Fruit fly (Drosophila melanogaster): Measurements from ENCODE around the gene CG14186.
A peak's percentile ranks its signal among the peaks of the same experiment; 100 is the strongest.

CG14186 gene

DNA sequence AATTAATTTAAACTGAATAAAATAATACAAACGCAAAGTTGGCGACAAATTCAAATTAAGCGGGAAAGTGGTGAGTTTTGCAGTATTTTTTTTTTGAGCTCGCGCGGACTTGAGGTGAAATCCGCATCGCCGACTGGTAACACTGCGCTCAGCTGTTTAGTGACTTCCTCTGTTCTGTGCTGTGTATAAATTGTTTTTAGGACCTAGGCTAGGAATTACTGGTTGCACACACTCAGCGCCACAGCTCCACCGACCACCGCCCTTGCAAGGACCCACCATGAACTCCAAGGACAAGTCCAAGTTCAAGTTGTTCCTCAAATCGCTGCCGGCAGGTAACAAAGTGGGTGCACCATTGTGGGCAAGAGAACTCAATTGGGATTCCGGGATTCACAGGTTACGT lies 25.4 kb upstream of the CG14186 start, which contains the start of gene gig (continued):
- TF ChIP-seq CG3847 (GFP tag; IDR thresholded peaks at IDR 0.05) (no peak), Stat92E (GFP tag; optimal IDR thresholded peaks at IDR 0.05) (no peak), CG9797 (GFP tag; optimal IDR thresholded peaks at IDR 0.05) (peak; percentile 57), E2f2 (GFP tag; IDR thresholded peaks at IDR 0.05) (peak; percentile 91), az2 (GFP tag; optimal IDR thresholded peaks at IDR 0.05) (no peak), CG8765 (GFP tag; IDR thresholded peaks at IDR 0.05) (no peak), stc (GFP tag; IDR thresholded peaks at IDR 0.05) (no peak), CG16863 (GFP tag; optimal IDR thresholded peaks at IDR 0.05) (no peak), CG34224 (GFP tag; IDR thresholded peaks at IDR 0.05; ENCODE audit: partially characterized antibody) (0 out of 3 replicates have a peak, but pooled peaks have one; percentile 30), crp (GFP tag; optimal IDR thresholded peaks at IDR 0.05) (peak; percentile 16 to 89), mirr (GFP tag; optimal IDR thresholded peaks at IDR 0.05) (no peak), gro (GFP tag; optimal IDR thresholded peaks at IDR 0.05) (no peak), CG6854 (GFP tag; optimal IDR thresholded peaks at IDR 0.05) (no peak), Xrp1 (GFP tag; IDR thresholded peaks at IDR 0.05) (no peak), CG12299 (tag; optimal IDR thresholded peaks at IDR 0.05) (no peak), Gug (GFP tag; IDR thresholded peaks at IDR 0.05) (no peak), fu2 (GFP tag; optimal IDR thresholded peaks at IDR 0.05) (no peak), zf30C (GFP tag; optimal IDR thresholded peaks at IDR 0.05) (peak; percentile 70), CG7745 (tag; optimal IDR thresholded peaks at IDR 0.05) (no peak), Dp (GFP tag; optimal IDR thresholded peaks at IDR 0.05) (peak; percentile 81), Adf1 (GFP tag; IDR thresholded peaks at IDR 0.05) (no peak), CG10979 (tag; optimal IDR thresholded peaks at IDR 0.05) (no peak), ind (GFP tag; optimal IDR thresholded peaks at IDR 0.05) (no peak), CG17568 (GFP tag; optimal IDR thresholded peaks at IDR 0.05) (no peak), CG17328 (GFP tag; IDR thresholded peaks at IDR 0.05) (no peak), fd102C (GFP tag; optimal IDR thresholded peaks at IDR 0.05) (no peak), scrt (GFP tag; optimal IDR thresholded peaks at IDR 0.05) (no peak), MBD-R2 (GFP tag; IDR thresholded peaks at IDR 0.05) (peak; percentile 91), Ets97D (GFP tag; optimal IDR thresholded peaks at IDR 0.05) (peak; percentile 33), CG6254 (GFP tag; optimal IDR thresholded peaks at IDR 0.05) (no peak), toy (GFP tag; IDR thresholded peaks at IDR 0.05) (no peak), Dbx (GFP tag; IDR thresholded peaks at IDR 0.05) (no peak), CG42726 (GFP tag; IDR thresholded peaks at IDR 0.05; ENCODE audit: partially characterized antibody) (no peak)

dm6 chr3L:20127281-20127680 lies 23.7 kb upstream of the CG14186 start, which contains the start of gene CG7365:
TSS of gene CG7365 (minus strand) at chr3L:20127381.
- TF ChIP-seq Usf (GFP tag; optimal IDR thresholded peaks at IDR 0.05), result no peak
- no peak for TF ChIP-seq pb (GFP tag; optimal IDR thresholded peaks at IDR 0.05)
- TF ChIP-seq emc (GFP tag; optimal IDR thresholded peaks at IDR 0.05), result no peak
- TF ChIP-seq mam (GFP tag; optimal IDR thresholded peaks at IDR 0.05), result no peak
- TF ChIP-seq Blimp-1 (GFP tag; optimal IDR thresholded peaks at IDR 0.05), result peak; percentile 56
- TF ChIP-seq unc-4 (GFP tag; IDR thresholded peaks at IDR 0.05; ENCODE audit: partially characterized antibody), result 0 out of 2 replicates have a peak, but pooled peaks have one; percentile 23
- TF ChIP-seq CG9876 (GFP tag; optimal IDR thresholded peaks at IDR 0.05), result no peak
- TF ChIP-seq Med (GFP tag), result peak; percentile 9
- no peak for TF ChIP-seq Meics (GFP tag; optimal IDR thresholded peaks at IDR 0.05)
- no peak for TF ChIP-seq CG10267 (tag; optimal IDR thresholded peaks at IDR 0.05)
- no peak for TF ChIP-seq CG10654 (GFP tag; optimal IDR thresholded peaks at IDR 0.05)
